Fruit fly (Drosophila melanogaster): Measurements from ENCODE around the gene ppk27.

- TF ChIP-seq CG8478 (optimal IDR thresholded peaks at IDR 0.05) (no peak), CTCF (optimal IDR thresholded peaks at IDR 0.05) (no peak)
Measured at dm6 chr3L:3770823-3771222, 15.8 kb upstream of the ppk27 start.

Measured in S2 (cell line).